Worm (Caenorhabditis elegans) whole organism, L4 larva: ENCODE results near the gene F21A3.11.

ENCODE experiments used
- D1046.2 ChIP-seq: fragments of 200-800 bp; sonication (Bioruptor generic); IDR thresholded peaks from 2 replicates; pipeline ENCODE4 v1.3.6; 2022; ENCODE audit warnings: missing genetic modification characterization, missing compliant biosample characterization
- F26F4.8 ChIP-seq: fragments of 200-800 bp; sonication (Bioruptor generic); conservative IDR thresholded peaks from 2 replicates; pipeline ENCODE4 v1.3.6; 2022; ENCODE audit warnings: missing genetic modification characterization, missing compliant biosample characterization
- R02D3.7 ChIP-seq: fragments of 150-350 bp; sonication (generic microtip); optimal IDR thresholded peaks from 3 replicates; lab custom pipeline; 2014; ENCODE audit warnings: missing biosample characterization, missing genetic modification characterization
- T26A8.4 ChIP-seq: fragments of 200-800 bp; sonication (Bioruptor generic); IDR thresholded peaks from 2 replicates; pipeline ENCODE4 v1.3.6; 2022; ENCODE audit warnings: missing genetic modification characterization, missing compliant biosample characterization
- Y48G9A.11 ChIP-seq: fragments of 200-800 bp; sonication (Bioruptor generic); IDR thresholded peaks from 2 replicates; pipeline ENCODE4 v1.3.6; 2022; ENCODE audit warnings: missing genetic modification reagents, missing genetic modification characterization, missing compliant biosample characterization
- Y5F2A.4 ChIP-seq: fragments of 200-800 bp; sonication (Bioruptor generic); optimal IDR thresholded peaks from 2 replicates; lab custom pipeline; 2018; ENCODE audit warnings: mild to moderate bottlenecking, missing genetic modification characterization, missing compliant biosample characterization
- Y75B8A.6 ChIP-seq: fragments of 200-800 bp; sonication (Bioruptor generic); IDR thresholded peaks from 2 replicates; pipeline ENCODE4 v1.3.6; 2022; ENCODE audit warnings: missing genetic modification reagents, missing genetic modification characterization, missing compliant biosample characterization
- aha-1 ChIP-seq: fragments of 150-350 bp; peaks from one replicate; lab custom pipeline; 2014; ENCODE audit warnings: missing biosample characterization, missing genetic modification characterization
- aly-2 ChIP-seq: sonication (generic microtip); optimal IDR thresholded peaks from 2 replicates; lab custom pipeline; 2018; ENCODE audit warnings: missing biosample characterization, missing genetic modification characterization
- ama-1 ChIP-seq: fragments of 150-350 bp; optimal IDR thresholded peaks from 2 replicates; lab custom pipeline; 2014; ENCODE audit warnings: inconsistent platforms, mixed read lengths
- arid-1 ChIP-seq: fragments of 200-800 bp; sonication (Bioruptor generic); conservative IDR thresholded peaks from 2 replicates; pipeline ENCODE4 v1.3.6; 2022; ENCODE audit warnings: missing genetic modification reagents, missing genetic modification characterization, missing compliant biosample characterization
- ceh-20 ChIP-seq: fragments of 200-800 bp; sonication (Bioruptor generic); IDR thresholded peaks from 2 replicates; pipeline ENCODE4 v1.3.6; 2022; ENCODE audit warnings: missing genetic modification reagents, missing genetic modification characterization, missing compliant biosample characterization
- ceh-44 ChIP-seq: fragments of 200-800 bp; sonication (Bioruptor generic); IDR thresholded peaks from 2 replicates; pipeline ENCODE4 v1.3.6; 2022; ENCODE audit warnings: missing genetic modification reagents, missing genetic modification characterization, missing compliant biosample characterization
- ceh-82 ChIP-seq: sonication (generic microtip); optimal IDR thresholded peaks from 2 replicates; lab custom pipeline; 2017; ENCODE audit warnings: missing biosample characterization, missing genetic modification characterization
- cey-2 ChIP-seq: sonication (generic microtip); optimal IDR thresholded peaks from 3 replicates; lab custom pipeline; 2017; ENCODE audit warnings: missing genetic modification characterization, mild to moderate bottlenecking, missing compliant biosample characterization, antibody characterized with exemption, borderline replicate concordance; ENCODE audit not compliant: insufficient read depth
- daf-12 ChIP-seq: fragments of 150-350 bp; optimal IDR thresholded peaks from 2 replicates; lab custom pipeline; 2014; ENCODE audit warnings: missing biosample characterization, missing genetic modification reagents, missing genetic modification characterization
- daf-19 ChIP-seq: fragments of 200-800 bp; sonication (Bioruptor generic); conservative IDR thresholded peaks from 2 replicates; pipeline ENCODE4 v1.3.6; 2022; ENCODE audit warnings: missing genetic modification characterization, missing compliant biosample characterization
- daf-8 ChIP-seq: fragments of 200-800 bp; sonication (Bioruptor generic); IDR thresholded peaks from 2 replicates; pipeline ENCODE4 v1.3.6; 2022; ENCODE audit warnings: missing genetic modification characterization, missing compliant biosample characterization
- dmd-6 ChIP-seq: fragments of 200-800 bp; sonication (Bioruptor generic); IDR thresholded peaks from 2 replicates; pipeline ENCODE4 v1.3.6; 2022; ENCODE audit warnings: missing genetic modification reagents, missing genetic modification characterization, missing compliant biosample characterization
- dmd-8 ChIP-seq: fragments of 200-800 bp; sonication (Bioruptor generic); IDR thresholded peaks from 2 replicates; pipeline ENCODE4 v1.3.6; 2022; ENCODE audit warnings: missing genetic modification characterization, missing compliant biosample characterization
- dmd-9 ChIP-seq: fragments of 200-800 bp; sonication (Bioruptor generic); IDR thresholded peaks from 2 replicates; pipeline ENCODE4 v1.3.6; 2022; ENCODE audit warnings: missing genetic modification reagents, missing genetic modification characterization, missing compliant biosample characterization
- dpl-1 ChIP-seq: fragments of 150-350 bp; optimal IDR thresholded peaks from 2 replicates; lab custom pipeline; 2014; ENCODE audit warnings: missing biosample characterization, missing genetic modification reagents, missing genetic modification characterization
- duxl-1 ChIP-seq: sonication (generic microtip); optimal IDR thresholded peaks from 2 replicates; lab custom pipeline; 2016; ENCODE audit warnings: mild to moderate bottlenecking, missing genetic modification characterization, moderate library complexity, missing compliant biosample characterization; ENCODE audit not compliant: poor library complexity
- fos-1 ChIP-seq: fragments of 150-350 bp; optimal IDR thresholded peaks from 2 replicates; lab custom pipeline; 2014; ENCODE audit warnings: missing biosample characterization, missing genetic modification characterization
- hif-1 ChIP-seq, 2 experiments: sonication (generic microtip); optimal IDR thresholded peaks; 2 replicates each; lab custom pipeline; 2016 to 2017; ENCODE audit warnings: missing compliant biosample characterization in 2 of 2, missing genetic modification characterization in 2 of 2, missing genetic modification reagents in 2 of 2, missing genotype in 2 of 2, mild to moderate bottlenecking in 1 of 2
- hlh-30 ChIP-seq: sonication (generic microtip); optimal IDR thresholded peaks from 2 replicates; lab custom pipeline; 2017; ENCODE audit warnings: antibody characterized with exemption, mild to moderate bottlenecking, missing genetic modification characterization, missing compliant biosample characterization; ENCODE audit not compliant: insufficient read depth
- lin-13 ChIP-seq: fragments of 150-350 bp; optimal IDR thresholded peaks from 2 replicates; lab custom pipeline; 2014; ENCODE audit warnings: missing biosample characterization, missing genetic modification reagents, missing genetic modification characterization
- lin-29 ChIP-seq: fragments of 200-800 bp; sonication (Bioruptor generic); IDR thresholded peaks from 2 replicates; pipeline ENCODE4 v1.3.6; 2022; ENCODE audit warnings: missing genetic modification reagents, missing genetic modification characterization, missing compliant biosample characterization
- lsy-2 ChIP-seq, 2 experiments: fragments of 150-350 bp in 1 of 2; sonication (generic microtip) in 1 of 2; optimal IDR thresholded peaks; 2 replicates each; lab custom pipeline; 2014 to 2017; ENCODE audit warnings: missing biosample characterization in 2 of 2, missing genetic modification characterization in 2 of 2
- madf-9 ChIP-seq: fragments of 200-800 bp; sonication (Bioruptor generic); conservative IDR thresholded peaks from 2 replicates; pipeline ENCODE4 v1.3.6; 2022; ENCODE audit warnings: missing genetic modification reagents, missing genetic modification characterization, missing compliant biosample characterization
- mdt-29 ChIP-seq: fragments of 200-800 bp; sonication (Bioruptor generic); IDR thresholded peaks from 2 replicates; pipeline ENCODE4 v1.3.6; 2022; ENCODE audit warnings: missing genetic modification reagents, missing genetic modification characterization, missing compliant biosample characterization
- mxl-3 ChIP-seq: fragments of 200-800 bp; sonication (Bioruptor generic); optimal IDR thresholded peaks from 2 replicates; lab custom pipeline; 2018; ENCODE audit warnings: mild to moderate bottlenecking, missing genetic modification characterization, missing compliant biosample characterization
- nhr-10 ChIP-seq: fragments of 150-350 bp; optimal IDR thresholded peaks from 2 replicates; lab custom pipeline; 2014; ENCODE audit warnings: missing biosample characterization, missing genetic modification characterization
- nhr-102 ChIP-seq: sonication (generic microtip); optimal IDR thresholded peaks from 2 replicates; lab custom pipeline; 2016; ENCODE audit warnings: mild to moderate bottlenecking, missing genetic modification characterization, moderate library complexity, missing compliant biosample characterization
- nhr-11 ChIP-seq: fragments of 150-350 bp; optimal IDR thresholded peaks from 2 replicates; lab custom pipeline; 2014; ENCODE audit warnings: missing biosample characterization, missing genetic modification characterization
- nhr-48 ChIP-seq: sonication (generic microtip); optimal IDR thresholded peaks from 2 replicates; lab custom pipeline; 2016; ENCODE audit warnings: mild to moderate bottlenecking, missing genetic modification characterization, missing compliant biosample characterization
- nhr-77 ChIP-seq: fragments of 150-350 bp; optimal IDR thresholded peaks from 2 replicates; lab custom pipeline; 2014; ENCODE audit warnings: missing biosample characterization, missing genetic modification characterization
- pha-4 ChIP-seq, 2 experiments: fragments of 150-350 bp in 1 of 2; fragments of 200-800 bp in 1 of 2; sonication (Bioruptor generic) in 1 of 2; IDR thresholded peaks in 1 of 2; optimal IDR thresholded peaks in 1 of 2; 2 replicates each; pipeline versions ENCODE4 v1.3.6 to Lab custom; 2014 to 2022; ENCODE audit warnings: missing genetic modification characterization in 2 of 2, missing genetic modification reagents in 2 of 2, missing biosample characterization in 1 of 2, missing compliant biosample characterization in 1 of 2
- php-3 ChIP-seq: fragments of 200-800 bp; sonication (Bioruptor generic); IDR thresholded peaks from 2 replicates; pipeline ENCODE4 v1.3.6; 2022; ENCODE audit warnings: missing genetic modification reagents, missing genetic modification characterization, missing compliant biosample characterization
- pqm-1 ChIP-seq: sonication (generic microtip); optimal IDR thresholded peaks from 2 replicates; lab custom pipeline; 2017; ENCODE audit warnings: missing biosample characterization, missing genetic modification characterization
- rbr-2 ChIP-seq: sonication (generic microtip); optimal IDR thresholded peaks from 2 replicates; lab custom pipeline; 2016; ENCODE audit warnings: missing genotype, missing genetic modification characterization, missing compliant biosample characterization
- saeg-2 ChIP-seq: fragments of 200-800 bp; sonication (Bioruptor generic); IDR thresholded peaks from 2 replicates; pipeline ENCODE4 v1.3.6; 2022; ENCODE audit warnings: missing genetic modification reagents, missing genetic modification characterization, missing compliant biosample characterization
- sdz-12 ChIP-seq: fragments of 200-800 bp; sonication (Bioruptor generic); optimal IDR thresholded peaks from 2 replicates; lab custom pipeline; 2018; ENCODE audit warnings: mild to moderate bottlenecking, missing genetic modification characterization, missing compliant biosample characterization
- spr-3 ChIP-seq: fragments of 200-800 bp; sonication (Bioruptor generic); optimal IDR thresholded peaks from 2 replicates; lab custom pipeline; 2018; ENCODE audit warnings: mild to moderate bottlenecking, missing genetic modification characterization, missing compliant biosample characterization
- tag-97 ChIP-seq: fragments of 200-800 bp; sonication (Bioruptor generic); IDR thresholded peaks from 2 replicates; pipeline ENCODE4 v1.3.6; 2022; ENCODE audit warnings: missing genetic modification characterization, missing compliant biosample characterization
- tra-1 ChIP-seq: fragments of 200-800 bp; sonication (Bioruptor generic); IDR thresholded peaks from 2 replicates; pipeline ENCODE4 v1.3.6; 2022; ENCODE audit warnings: missing genetic modification reagents, missing genetic modification characterization, missing compliant biosample characterization
- unc-130 ChIP-seq: sonication (generic microtip); optimal IDR thresholded peaks from 2 replicates; lab custom pipeline; 2016; ENCODE audit warnings: missing genetic modification reagents, missing genetic modification characterization, missing compliant biosample characterization
- unc-39 ChIP-seq: sonication (generic microtip); optimal IDR thresholded peaks from 2 replicates; lab custom pipeline; 2017; ENCODE audit warnings: missing biosample characterization, missing genetic modification characterization
- vab-7 ChIP-seq: fragments of 200-800 bp; sonication (Bioruptor generic); IDR thresholded peaks from 2 replicates; pipeline ENCODE4 v1.3.6; 2022; ENCODE audit warnings: missing genetic modification reagents, missing genetic modification characterization, missing compliant biosample characterization
- zip-11 ChIP-seq: fragments of 200-800 bp; sonication (Bioruptor generic); IDR thresholded peaks from 2 replicates; pipeline ENCODE4 v1.3.6; 2022; ENCODE audit warnings: missing genetic modification characterization, missing compliant biosample characterization

The F21A3.11 gene

ce11 chrV:15551642-15552041 is 18.6 kb upstream of the F21A3.11 start (continued):
- TF ChIP-seq Y48G9A.11 (GFP tag; lab: Robert Waterston, UW) (peak; percentile 47; the same call in 1 of the 2 replicates), D1046.2 (GFP tag; lab: Robert Waterston, UW) (peak; percentile 84), nhr-77 (tag; lab: Kevin White, UChicago) (peak; percentile 26), sdz-12 (GFP tag; lab: Kevin White, UChicago) (peak; percentile 73), vab-7 (GFP tag; lab: Robert Waterston, UW) (peak; percentile 69; the same call in 1 of the 2 replicates), daf-12 (tag; lab: Kevin White, UChicago) (no peak), nhr-48 (tag; lab: Kevin White, UChicago) (peak; percentile 25), hlh-30 (tag; lab: Kevin White, UChicago) (peak; percentile 90), daf-8 (GFP tag; lab: Robert Waterston, UW) (0 out of 2 replicates have a peak, but pooled peaks have one; percentile 40), dmd-6 (peak; percentile 40; the same call in 1 of the 2 replicates), unc-39 (tag; lab: Kevin White, UChicago) (no peak), lin-29 (peak; percentile 60; the same call in 1 of the 2 replicates), rbr-2 (tag; lab: Kevin White, UChicago) (peak; percentile 45), nhr-10 (tag; lab: Kevin White, UChicago) (no peak), pha-4 (GFP tag; IDR thresholded peaks at IDR 0.05; lab: Robert Waterston, UW) (peak; percentile 90), pha-4 (tag; optimal IDR thresholded peaks at IDR 0.05; lab: Kevin White, UChicago) (no peak), T26A8.4 (GFP tag; lab: Robert Waterston, UW) (peak; percentile 60; the same call in 1 of the 2 replicates), aly-2 (tag; lab: Kevin White, UChicago) (no peak), dpl-1 (peak; percentile 10), pqm-1 (no peak), cey-2 (tag; lab: Kevin White, UChicago) (no peak), nhr-11 (no peak), mxl-3 (GFP tag; lab: Kevin White, UChicago) (peak; percentile 50), ceh-20 (GFP tag; lab: Robert Waterston, UW) (no peak), Y5F2A.4 (GFP tag; lab: Kevin White, UChicago) (peak; percentile 47), madf-9 (GFP tag; lab: Robert Waterston, UW) (peak; percentile 82), tra-1 (GFP tag; lab: Robert Waterston, UW) (peak; percentile 81), duxl-1 (tag; lab: Kevin White, UChicago) (peak; percentile 63), F26F4.8 (GFP tag; lab: Robert Waterston, UW) (peak; percentile 87), ceh-44 (GFP tag; lab: Robert Waterston, UW) (0 out of 2 replicates have a peak, but pooled peaks have one; percentile 29), php-3 (GFP tag; lab: Robert Waterston, UW) (peak; percentile 60), dmd-8 (peak; percentile 91), lin-13 (peak; percentile 47), daf-19 (GFP tag; lab: Robert Waterston, UW) (no peak), nhr-102 (tag; lab: Kevin White, UChicago) (peak; percentile 54), fos-1 (no peak), R02D3.7 (tag; lab: Kevin White, UChicago) (no peak), mdt-29 (GFP tag; lab: Robert Waterston, UW) (peak; percentile 76), Y75B8A.6 (GFP tag; lab: Robert Waterston, UW) (0 out of 2 replicates have a peak, but pooled peaks have one; percentile 60), saeg-2 (GFP tag; lab: Robert Waterston, UW) (no peak), arid-1 (GFP tag; lab: Robert Waterston, UW) (peak; percentile 73), lsy-2 (tag; optimal IDR thresholded peaks at IDR 0.05; lab: Kevin White, UChicago) (peak in 1 of 2 experiments; percentile 27), ceh-82 (no peak), zip-11 (GFP tag; lab: Robert Waterston, UW) (peak; percentile 41; the same call in 1 of the 2 replicates), unc-130 (GFP tag; lab: Kevin White, UChicago) (peak; percentile 52), spr-3 (GFP tag; lab: Kevin White, UChicago) (peak; percentile 53), dmd-9 (GFP tag; lab: Robert Waterston, UW) (0 out of 2 replicates have a peak, but pooled peaks have one; percentile 32), ama-1 (lab: Kevin White, UChicago) (no peak), tag-97 (GFP tag; lab: Robert Waterston, UW) (no peak), hif-1 (tag; optimal IDR thresholded peaks at IDR 0.05; lab: Kevin White, UChicago) (peak in 1 of 2 experiments; percentile 35), aha-1 (tag; lab: Kevin White, UChicago) (peak; percentile 98)
